Worm (Caenorhabditis elegans) whole organism, mixed stage, embryonic: ENCODE measurements around the gene C34C12.6.

Source experiments
- M03D4.4 ChIP-seq: sonication (generic microtip); optimal IDR thresholded peaks from 2 replicates; lab custom pipeline; 2017; ENCODE audit warnings: mild to moderate bottlenecking, missing genetic modification characterization, missing compliant biosample characterization
- bed-3 ChIP-seq: fragments of 200-800 bp; sonication (Bioruptor generic); optimal IDR thresholded peaks from 3 replicates; lab custom pipeline; 2018; ENCODE audit warnings: mild to moderate bottlenecking, missing genetic modification characterization, moderate library complexity, missing compliant biosample characterization
- blmp-1 ChIP-seq: fragments of 150-350 bp; optimal IDR thresholded peaks from 2 replicates; lab custom pipeline; 2014; ENCODE audit warnings: missing biosample characterization, missing genetic modification characterization
- ceh-39 ChIP-seq: fragments of 150-350 bp; optimal IDR thresholded peaks from 2 replicates; lab custom pipeline; 2014; ENCODE audit warnings: missing biosample characterization, missing genetic modification characterization
- ceh-43 ChIP-seq: fragments of 200-800 bp; sonication (Bioruptor generic); optimal IDR thresholded peaks from 2 replicates; lab custom pipeline; 2018; ENCODE audit warnings: mild to moderate bottlenecking, missing genetic modification characterization, moderate library complexity, missing compliant biosample characterization
- ceh-83 ChIP-seq: fragments of 200-800 bp; sonication (Bioruptor generic); optimal IDR thresholded peaks from 2 replicates; lab custom pipeline; 2018; ENCODE audit warnings: mild to moderate bottlenecking, missing genetic modification characterization, missing compliant biosample characterization
- ces-1 ChIP-seq: fragments of 150-350 bp; optimal IDR thresholded peaks from 2 replicates; lab custom pipeline; 2014; ENCODE audit warnings: missing biosample characterization, missing genetic modification reagents, missing genetic modification characterization
- cnd-1 ChIP-seq: fragments of 200-800 bp; sonication (Bioruptor generic); optimal IDR thresholded peaks from 2 replicates; lab custom pipeline; 2018; ENCODE audit warnings: mild to moderate bottlenecking, missing genetic modification characterization, missing compliant biosample characterization
- drap-1 ChIP-seq: fragments of 200-800 bp; sonication (Bioruptor generic); optimal IDR thresholded peaks from 3 replicates; lab custom pipeline; 2018; ENCODE audit warnings: mild to moderate bottlenecking, missing genetic modification characterization, missing compliant biosample characterization
- elt-1 ChIP-seq: sonication (generic microtip); optimal IDR thresholded peaks from 2 replicates; lab custom pipeline; 2017; ENCODE audit warnings: missing genetic modification characterization, mild to moderate bottlenecking, missing compliant biosample characterization, antibody characterized with exemption, moderate library complexity, borderline replicate concordance; ENCODE audit not compliant: insufficient read depth
- elt-3 ChIP-seq: fragments of 150-350 bp; optimal IDR thresholded peaks from 2 replicates; lab custom pipeline; 2014; ENCODE audit warnings: missing biosample characterization, missing genetic modification characterization
- flh-1 ChIP-seq: fragments of 200-800 bp; sonication (Bioruptor generic); optimal IDR thresholded peaks from 2 replicates; lab custom pipeline; 2018; ENCODE audit warnings: mild to moderate bottlenecking, missing genetic modification characterization, moderate library complexity, missing compliant biosample characterization
- ham-2 ChIP-seq: fragments of 200-800 bp; sonication (Bioruptor generic); optimal IDR thresholded peaks from 2 replicates; lab custom pipeline; 2018; ENCODE audit warnings: mild to moderate bottlenecking, missing genetic modification characterization, missing compliant biosample characterization
- hlh-1 ChIP-seq: fragments of 150-350 bp; optimal IDR thresholded peaks from 2 replicates; lab custom pipeline; 2014; ENCODE audit warnings: missing biosample characterization, missing genetic modification reagents, missing genetic modification characterization
- lin-13 ChIP-seq: fragments of 150-350 bp; optimal IDR thresholded peaks from 2 replicates; lab custom pipeline; 2014; ENCODE audit warnings: missing biosample characterization, missing genetic modification characterization
- lin-32 ChIP-seq: fragments of 200-800 bp; sonication (Bioruptor generic); optimal IDR thresholded peaks from 2 replicates; lab custom pipeline; 2018; ENCODE audit warnings: mild to moderate bottlenecking, missing genetic modification characterization, missing compliant biosample characterization
- lsy-2 ChIP-seq: fragments of 150-350 bp; optimal IDR thresholded peaks from 2 replicates; lab custom pipeline; 2014; ENCODE audit warnings: missing biosample characterization, missing genetic modification characterization
- mab-5 ChIP-seq: fragments of 150-350 bp; optimal IDR thresholded peaks from 2 replicates; lab custom pipeline; 2014; ENCODE audit warnings: missing biosample characterization, missing genetic modification characterization
- mep-1 ChIP-seq: fragments of 150-350 bp; optimal IDR thresholded peaks from 2 replicates; lab custom pipeline; 2017; ENCODE audit warnings: missing biosample characterization, missing genetic modification reagents, missing genetic modification characterization, inconsistent platforms
- mls-2 ChIP-seq: sonication (generic microtip); optimal IDR thresholded peaks from 2 replicates; lab custom pipeline; 2016; ENCODE audit warnings: mild to moderate bottlenecking, missing genetic modification characterization, moderate library complexity, missing compliant biosample characterization
- nhr-12 ChIP-seq: fragments of 150-350 bp; optimal IDR thresholded peaks from 2 replicates; lab custom pipeline; 2014; ENCODE audit warnings: missing biosample characterization, missing genetic modification characterization
- nhr-2 ChIP-seq: fragments of 150-350 bp; optimal IDR thresholded peaks from 2 replicates; lab custom pipeline; 2014; ENCODE audit warnings: missing biosample characterization, missing genetic modification characterization
- nhr-237 ChIP-seq: fragments of 150-350 bp; optimal IDR thresholded peaks from 2 replicates; lab custom pipeline; 2014; ENCODE audit warnings: missing biosample characterization, missing genetic modification characterization
- nhr-28 ChIP-seq: fragments of 150-350 bp; optimal IDR thresholded peaks from 2 replicates; lab custom pipeline; 2014; ENCODE audit warnings: missing biosample characterization, missing genetic modification characterization
- nhr-76 ChIP-seq: sonication (generic microtip); optimal IDR thresholded peaks from 2 replicates; lab custom pipeline; 2017; ENCODE audit warnings: missing biosample characterization, missing genetic modification characterization
- pha-4 ChIP-seq: fragments of 150-350 bp; optimal IDR thresholded peaks from 2 replicates; lab custom pipeline; 2018; ENCODE audit warnings: missing biosample characterization, missing genetic modification reagents, missing genetic modification characterization
- sem-2 ChIP-seq: fragments of 200-800 bp; sonication (Bioruptor generic); optimal IDR thresholded peaks from 2 replicates; lab custom pipeline; 2018; ENCODE audit warnings: mild to moderate bottlenecking, missing genetic modification characterization, missing compliant biosample characterization
- snpc-4 ChIP-seq: fragments of 150-350 bp; optimal IDR thresholded peaks from 2 replicates; lab custom pipeline; 2014; ENCODE audit warnings: missing biosample characterization, missing genetic modification characterization
- sptf-1 ChIP-seq: sonication (generic microtip); optimal IDR thresholded peaks from 2 replicates; lab custom pipeline; 2017; ENCODE audit warnings: mild to moderate bottlenecking, missing genetic modification characterization, moderate library complexity, missing compliant biosample characterization
- tbx-8 ChIP-seq: fragments of 200-800 bp; sonication (Bioruptor generic); optimal IDR thresholded peaks from 2 replicates; lab custom pipeline; 2018; ENCODE audit warnings: mild to moderate bottlenecking, missing genetic modification characterization, moderate library complexity, missing compliant biosample characterization
- unc-120 ChIP-seq: sonication (generic microtip); optimal IDR thresholded peaks from 2 replicates; lab custom pipeline; 2017; ENCODE audit warnings: missing genetic modification characterization, missing compliant biosample characterization; ENCODE audit not compliant: poor library complexity, severe bottlenecking
- unc-39 ChIP-seq: fragments of 150-350 bp; optimal IDR thresholded peaks from 2 replicates; lab custom pipeline; 2014; ENCODE audit warnings: missing biosample characterization, missing genetic modification characterization
- unc-62 ChIP-seq: fragments of 150-350 bp; optimal IDR thresholded peaks from 2 replicates; lab custom pipeline; 2014; ENCODE audit warnings: missing biosample characterization, missing genetic modification reagents, missing genetic modification characterization
- zip-8 ChIP-seq: fragments of 150-350 bp; optimal IDR thresholded peaks from 2 replicates; lab custom pipeline; 2014; ENCODE audit warnings: missing biosample characterization, missing genetic modification characterization
- ztf-11 ChIP-seq: fragments of 150-350 bp; optimal IDR thresholded peaks from 2 replicates; lab custom pipeline; 2014; ENCODE audit warnings: missing biosample characterization, missing genetic modification characterization

C34C12.6 gene

DNA sequence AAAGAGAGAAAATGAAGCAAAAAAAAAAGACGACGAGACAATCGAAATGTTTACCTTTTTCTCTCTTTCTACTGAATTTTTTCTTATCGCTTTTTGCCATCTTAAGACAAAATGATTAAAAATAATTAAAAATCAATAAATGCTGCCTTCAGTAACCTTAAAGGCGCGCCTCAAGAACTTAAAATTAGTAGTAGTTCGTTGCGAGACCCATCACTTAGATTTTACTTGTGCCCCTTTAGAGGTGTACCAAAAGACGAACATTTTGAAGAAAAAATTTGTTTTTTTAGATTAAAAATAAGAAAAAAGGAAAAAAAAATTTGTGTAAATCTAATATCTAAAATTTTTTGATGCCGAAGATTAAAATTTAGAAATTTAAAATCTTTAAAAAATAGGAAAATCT is 11.4 kb upstream of the C34C12.6 start:
- TF ChIP-seq nhr-12, result no peak
- TF ChIP-seq flh-1 (GFP tag; lab: Kevin White, UChicago), result no peak
- TF ChIP-seq nhr-2 (tag; lab: Kevin White, UChicago), result no peak
- no peak for TF ChIP-seq pha-4 (tag; lab: Kevin White, UChicago)
- TF ChIP-seq ceh-43 (GFP tag; lab: Kevin White, UChicago), result no peak
- TF ChIP-seq lin-32 (GFP tag; lab: Kevin White, UChicago), result no peak
- TF ChIP-seq mls-2, result no peak
- TF ChIP-seq blmp-1 (tag; lab: Kevin White, UChicago), result no peak
- no peak for TF ChIP-seq nhr-76 (tag; lab: Kevin White, UChicago)
- no peak for TF ChIP-seq elt-3 (tag; lab: Kevin White, UChicago)
- TF ChIP-seq sptf-1 (tag; lab: Kevin White, UChicago), result no peak
- no peak for TF ChIP-seq lin-13 (tag; lab: Kevin White, UChicago)
- no peak for TF ChIP-seq bed-3 (GFP tag; lab: Kevin White, UChicago)
- no peak for TF ChIP-seq ham-2 (GFP tag; lab: Kevin White, UChicago)

DNA sequence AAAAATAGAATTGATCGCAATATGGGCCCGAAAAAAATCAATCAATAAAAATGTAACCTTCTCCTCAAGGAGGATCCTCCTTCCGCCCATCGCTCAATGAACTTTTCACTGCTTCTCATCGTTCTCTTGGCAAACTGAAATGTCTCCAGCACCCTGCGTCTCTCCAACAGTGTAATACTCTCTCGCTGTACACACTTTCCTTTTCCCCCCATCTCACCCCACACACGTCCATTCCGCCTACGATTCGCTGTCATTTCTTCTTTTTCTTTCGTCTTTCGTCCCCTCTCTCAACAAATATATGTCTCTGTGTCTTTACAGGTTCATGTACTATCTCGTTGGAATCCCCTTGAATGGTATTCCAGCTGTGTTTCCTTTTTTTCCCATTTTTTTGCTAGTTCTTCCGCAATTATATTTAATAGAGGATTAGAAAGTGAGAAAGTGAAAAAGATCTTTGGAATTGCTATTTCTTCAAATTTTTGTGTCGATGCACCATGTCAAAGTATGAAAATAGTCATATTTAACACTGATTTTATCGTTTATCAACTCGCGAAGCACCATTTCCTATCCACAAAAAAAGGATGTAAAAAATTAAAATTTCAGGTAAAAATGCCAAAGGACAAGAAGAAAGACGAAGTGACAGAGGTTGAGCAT is 10.9 kb upstream of the C34C12.6 start, which contains the start of gene rsu-1:
Gene rsu-1, plus strand, starts transcription at position 601 of the 651 bp plus-strand sequence.
- peak; percentile 40 for TF ChIP-seq hlh-1 (tag; lab: Kevin White, UChicago)
- no peak for TF ChIP-seq mls-2
- TF ChIP-seq zip-8 (tag; lab: Kevin White, UChicago), result no peak
- TF ChIP-seq nhr-2 (tag; lab: Kevin White, UChicago), result no peak
- no peak for TF ChIP-seq nhr-12
- TF ChIP-seq snpc-4 (tag; lab: Kevin White, UChicago), result no peak
- TF ChIP-seq unc-120 (tag; lab: Kevin White, UChicago), result peak; percentile 89
- TF ChIP-seq mep-1 (tag; lab: Kevin White, UChicago), result peak; percentile 61
- peak; percentile 42 for TF ChIP-seq M03D4.4 (tag; lab: Kevin White, UChicago)
- TF ChIP-seq bed-3 (GFP tag; lab: Kevin White, UChicago), result no peak
- TF ChIP-seq nhr-76 (tag; lab: Kevin White, UChicago), result no peak
- TF ChIP-seq nhr-28 (tag; lab: Kevin White, UChicago), result no peak
- TF ChIP-seq flh-1 (GFP tag; lab: Kevin White, UChicago), result no peak
- no peak for TF ChIP-seq sptf-1 (tag; lab: Kevin White, UChicago)
- TF ChIP-seq sem-2 (GFP tag; lab: Kevin White, UChicago), result no peak
- no peak for TF ChIP-seq elt-1 (tag; lab: Kevin White, UChicago)
- TF ChIP-seq lin-32 (GFP tag; lab: Kevin White, UChicago), result no peak
- peak; percentile 48 for TF ChIP-seq pha-4 (tag; lab: Kevin White, UChicago)
- TF ChIP-seq elt-3 (tag; lab: Kevin White, UChicago), result no peak
- TF ChIP-seq lsy-2, result peak; percentile 60
- TF ChIP-seq drap-1, result no peak
- peak; percentile 32 for TF ChIP-seq blmp-1 (tag; lab: Kevin White, UChicago)
- TF ChIP-seq lin-13 (tag; lab: Kevin White, UChicago), result no peak
- TF ChIP-seq ces-1 (GFP tag; lab: Kevin White, UChicago), result peak; percentile 18
- no peak for TF ChIP-seq ztf-11
- TF ChIP-seq unc-62 (GFP tag; lab: Kevin White, UChicago), result peak; percentile 81
- TF ChIP-seq tbx-8 (GFP tag; lab: Kevin White, UChicago), result no peak
- no peak for TF ChIP-seq ceh-43 (GFP tag; lab: Kevin White, UChicago)
- TF ChIP-seq nhr-237 (tag; lab: Kevin White, UChicago), result peak; percentile 33
- TF ChIP-seq ceh-39 (tag; lab: Kevin White, UChicago), result no peak
- TF ChIP-seq ham-2 (GFP tag; lab: Kevin White, UChicago), result no peak
- TF ChIP-seq unc-39, result no peak
- TF ChIP-seq cnd-1 (tag; lab: Kevin White, UChicago), result no peak
- no peak for TF ChIP-seq mab-5 (tag; lab: Kevin White, UChicago)
- no peak for TF ChIP-seq ceh-83 (GFP tag; lab: Kevin White, UChicago)

DNA sequence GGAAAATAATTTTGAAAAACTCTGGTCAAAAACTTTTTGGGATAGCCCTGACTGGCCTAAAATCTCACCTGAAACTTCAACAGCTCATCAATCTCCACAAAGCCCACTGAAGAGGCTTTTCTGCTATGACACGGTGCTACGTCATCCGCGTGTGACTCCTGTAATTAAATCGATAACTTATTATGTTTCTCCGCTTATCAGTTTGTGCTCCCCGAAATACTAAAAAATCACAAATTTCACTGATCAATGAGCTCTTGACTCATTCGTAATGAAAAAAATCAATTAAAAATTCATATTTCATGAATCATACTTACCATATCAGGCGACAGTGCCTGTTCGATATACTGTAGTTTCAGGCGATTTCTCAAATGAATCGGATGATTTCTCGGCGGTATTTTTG is 7.4 kb upstream of the C34C12.6 start:
- TF ChIP-seq mep-1 (tag; lab: Kevin White, UChicago) (no peak), drap-1 (no peak), elt-1 (tag; lab: Kevin White, UChicago) (no peak), ham-2 (GFP tag; lab: Kevin White, UChicago) (no peak), bed-3 (GFP tag; lab: Kevin White, UChicago) (no peak), nhr-76 (tag; lab: Kevin White, UChicago) (no peak), elt-3 (tag; lab: Kevin White, UChicago) (no peak), sptf-1 (tag; lab: Kevin White, UChicago) (no peak), pha-4 (tag; lab: Kevin White, UChicago) (no peak), M03D4.4 (tag; lab: Kevin White, UChicago) (no peak), nhr-12 (no peak), blmp-1 (tag; lab: Kevin White, UChicago) (no peak), unc-120 (tag; lab: Kevin White, UChicago) (no peak), hlh-1 (tag; lab: Kevin White, UChicago) (no peak)
